Worm (Caenorhabditis elegans) whole organism, midembryonic: Measurements from ENCODE around the gene Y51A2A.4.
"Not testable (repeated sequence)": the region's sequence is repeated elsewhere in the genome, so short reads cannot be mapped to it uniquely, and the experiment has no call there.

Experiments used
- T22C8.4 ChIP-seq: fragments of 200-800 bp; sonication (Bioruptor generic); IDR thresholded peaks from 2 replicates; pipeline ENCODE4 v1.3.6; 2022; ENCODE audit warnings: missing genetic modification characterization, missing compliant biosample characterization
- cog-1 ChIP-seq: sonication (generic microtip); optimal IDR thresholded peaks from 2 replicates; lab custom pipeline; 2016; ENCODE audit warnings: missing genetic modification characterization, missing compliant biosample characterization
- flt-1 ChIP-seq: fragments of 200-800 bp; sonication (Bioruptor generic); IDR thresholded peaks from 2 replicates; pipeline ENCODE4 v1.3.6; 2022; ENCODE audit warnings: missing genetic modification characterization, missing compliant biosample characterization
- klf-2 ChIP-seq: fragments of 200-800 bp; sonication (Bioruptor generic); conservative IDR thresholded peaks from 2 replicates; pipeline ENCODE4 v1.3.6; 2022; ENCODE audit warnings: missing genetic modification reagents, missing genetic modification characterization, missing compliant biosample characterization
- med-1 ChIP-seq: sonication (generic microtip); optimal IDR thresholded peaks from 2 replicates; lab custom pipeline; 2017; ENCODE audit warnings: missing genetic modification characterization, mild to moderate bottlenecking, missing compliant biosample characterization, antibody characterized with exemption, missing genetic modification reagents; ENCODE audit not compliant: insufficient read depth
- ref-1 ChIP-seq: fragments of 200-800 bp; sonication (Bioruptor generic); conservative IDR thresholded peaks from 2 replicates; pipeline ENCODE4 v1.3.6; 2022; ENCODE audit warnings: missing genetic modification reagents, missing genetic modification characterization, missing compliant biosample characterization
- tab-1 ChIP-seq: fragments of 200-800 bp; sonication (Bioruptor generic); IDR thresholded peaks from 2 replicates; pipeline ENCODE4 v1.3.6; 2022; ENCODE audit warnings: missing genetic modification characterization, missing compliant biosample characterization
- ztf-23 ChIP-seq: fragments of 200-800 bp; sonication (Bioruptor generic); IDR thresholded peaks from 2 replicates; pipeline ENCODE4 v1.3.6; 2022; ENCODE audit warnings: missing genetic modification reagents, missing genetic modification characterization, missing compliant biosample characterization
- ztf-29 ChIP-seq: fragments of 200-800 bp; sonication (Bioruptor generic); IDR thresholded peaks from 2 replicates; pipeline ENCODE4 v1.3.6; 2022; ENCODE audit warnings: missing genetic modification reagents, missing genetic modification characterization, missing compliant biosample characterization

Y51A2A.4 gene

DNA sequence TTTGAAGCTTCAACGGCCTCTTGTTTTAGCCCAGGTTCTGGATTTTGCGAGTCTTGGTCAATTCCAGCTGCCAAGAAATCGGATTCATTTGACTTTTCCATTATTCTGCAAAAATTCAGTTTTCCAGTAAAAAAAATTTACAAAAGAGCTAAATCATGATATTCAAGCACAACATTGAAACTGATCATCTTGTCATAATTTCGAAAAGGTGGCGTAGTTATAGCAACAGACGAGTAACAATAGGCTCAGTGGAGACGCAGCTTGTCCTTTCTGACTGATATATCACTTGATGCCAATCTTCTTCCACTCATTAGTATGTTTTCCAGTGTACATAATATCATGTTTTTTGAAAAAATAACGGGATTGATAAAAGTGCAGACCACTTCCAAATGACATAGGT, 22.0 kb upstream of the Y51A2A.4 start, which contains the start of gene fbxa-213:
fbxa-213 (minus strand) TSS at position 101 of the 400 bp plus-strand sequence.
- no peak for TF ChIP-seq ref-1 (GFP tag; lab: Robert Waterston, UW)
- no peak for TF ChIP-seq cog-1 (tag; lab: Kevin White, UChicago)
- TF ChIP-seq ztf-29 (GFP tag; lab: Robert Waterston, UW): no peak
- TF ChIP-seq ztf-23: no peak
- no peak for TF ChIP-seq tab-1 (GFP tag; lab: Robert Waterston, UW)
- TF ChIP-seq T22C8.4 (GFP tag; lab: Robert Waterston, UW): no peak
- no peak for TF ChIP-seq klf-2
- no peak for TF ChIP-seq med-1 (GFP tag; lab: Kevin White, UChicago)
- TF ChIP-seq flt-1 (GFP tag; lab: Robert Waterston, UW): no peak

DNA sequence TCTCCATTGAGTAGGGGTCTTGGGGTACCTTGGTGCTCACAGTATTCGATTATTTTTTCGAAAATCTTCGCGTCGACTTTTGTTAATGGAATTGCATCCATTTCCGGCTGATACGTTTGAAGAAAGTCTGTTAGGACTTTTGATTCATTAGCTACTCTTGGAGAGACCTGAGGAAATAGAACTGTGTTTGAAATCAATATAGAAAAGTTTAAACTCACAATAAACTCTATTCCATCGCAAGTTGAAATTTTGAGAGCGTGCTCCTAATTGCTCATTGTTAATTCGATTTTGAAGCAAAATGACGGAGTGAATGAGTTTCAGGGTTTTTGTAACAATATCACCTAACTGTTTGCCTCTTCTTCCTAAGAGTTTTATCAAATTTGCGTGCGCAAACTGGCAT, 20.9 kb upstream of the Y51A2A.4 start, which contains the start of gene skr-6:
skr-6 (minus strand) TSS at position 101 of the 400 bp plus-strand sequence.
- no peak for TF ChIP-seq cog-1 (tag; lab: Kevin White, UChicago)
- TF ChIP-seq med-1 (GFP tag; lab: Kevin White, UChicago): no peak
- TF ChIP-seq ztf-29 (GFP tag; lab: Robert Waterston, UW): no peak
- no peak for TF ChIP-seq ref-1 (GFP tag; lab: Robert Waterston, UW)
- TF ChIP-seq flt-1 (GFP tag; lab: Robert Waterston, UW): no peak
- TF ChIP-seq T22C8.4 (GFP tag; lab: Robert Waterston, UW): no peak
- no peak for TF ChIP-seq tab-1 (GFP tag; lab: Robert Waterston, UW)
- no peak for TF ChIP-seq ztf-23

DNA sequence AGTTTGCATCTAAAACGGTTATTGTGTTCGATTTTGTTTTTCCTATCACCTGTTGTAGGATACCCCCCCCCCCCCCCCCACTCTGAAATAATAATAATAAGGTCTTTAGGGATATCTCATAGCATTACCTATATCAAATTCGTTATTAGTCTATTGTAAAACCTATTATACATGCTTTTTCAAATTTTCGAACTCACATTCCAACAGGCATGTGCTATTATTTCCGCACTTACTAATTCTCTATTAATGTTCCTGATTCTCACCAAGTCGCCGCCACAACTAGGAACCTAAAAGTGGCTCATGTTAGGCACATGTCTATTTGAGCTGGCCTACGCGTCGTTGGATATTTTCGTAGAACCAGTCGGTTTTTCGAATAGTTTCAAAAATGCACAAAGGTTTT, 20.3 kb upstream of the Y51A2A.4 start, which contains the start of gene Y37H2C.4:
Y37H2C.4 (plus strand) TSS at position 301 of the 400 bp plus-strand sequence.
- TF ChIP-seq ztf-29 (GFP tag; lab: Robert Waterston, UW) (no peak), klf-2 (no peak), ztf-23 (no peak), cog-1 (tag; lab: Kevin White, UChicago) (no peak), ref-1 (GFP tag; lab: Robert Waterston, UW) (no peak), tab-1 (GFP tag; lab: Robert Waterston, UW) (no peak), flt-1 (GFP tag; lab: Robert Waterston, UW) (no peak), T22C8.4 (GFP tag; lab: Robert Waterston, UW) (no peak), med-1 (GFP tag; lab: Kevin White, UChicago) (no peak)

DNA sequence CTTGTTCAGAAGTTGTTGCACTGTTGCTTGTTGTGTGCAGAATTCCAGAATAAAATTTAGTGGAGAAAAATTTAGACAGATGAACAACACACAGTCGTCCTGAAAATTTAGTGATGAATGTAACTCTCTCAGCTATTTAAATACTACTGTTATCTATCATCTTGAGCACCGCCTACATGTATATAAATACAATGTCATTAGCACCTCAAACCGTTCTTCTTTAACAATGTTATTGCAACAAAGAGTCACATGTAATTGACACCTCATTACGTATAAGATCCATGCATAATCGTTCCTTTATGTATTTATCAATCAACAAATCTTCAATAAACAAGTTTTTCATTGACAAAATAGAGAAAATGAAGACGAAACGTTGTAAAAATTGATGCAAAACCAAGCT, 10.0 kb upstream of the Y51A2A.4 start, which contains the start of gene Y51A2A.16:
Y51A2A.16 (minus strand) TSS at position 101 of the 400 bp plus-strand sequence.
- TF ChIP-seq med-1 (GFP tag; lab: Kevin White, UChicago) (no peak), tab-1 (GFP tag; lab: Robert Waterston, UW) (no peak), ref-1 (GFP tag; lab: Robert Waterston, UW) (no peak), ztf-23 (no peak), ztf-29 (GFP tag; lab: Robert Waterston, UW) (no peak), cog-1 (tag; lab: Kevin White, UChicago) (no peak), T22C8.4 (GFP tag; lab: Robert Waterston, UW) (no peak), klf-2 (no peak), flt-1 (GFP tag; lab: Robert Waterston, UW) (no peak)

DNA sequence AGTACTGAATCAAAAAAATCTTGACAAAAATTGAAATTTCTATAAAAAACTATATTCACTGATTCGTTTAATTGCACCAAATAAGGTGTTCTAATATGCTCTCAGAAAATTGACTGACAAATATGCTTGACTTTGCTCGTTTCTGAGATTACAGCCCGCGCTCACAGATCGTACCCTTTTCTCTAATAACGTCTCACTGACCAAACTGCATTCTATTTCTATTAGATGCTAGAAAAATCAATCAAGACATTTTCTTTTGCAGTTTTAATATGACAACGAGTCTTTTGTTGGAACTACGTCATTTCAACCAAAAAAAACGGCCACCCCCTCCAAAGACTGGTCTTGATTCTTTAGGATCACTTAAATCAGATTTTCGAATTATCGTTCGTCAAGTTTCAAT, 8.1 kb upstream of the Y51A2A.4 start, which contains the start of gene clec-247:
clec-247 (plus strand) TSS at position 301 of the 400 bp plus-strand sequence.
- no peak for TF ChIP-seq tab-1 (GFP tag; lab: Robert Waterston, UW)
- TF ChIP-seq ztf-23: no peak
- TF ChIP-seq cog-1 (tag; lab: Kevin White, UChicago): no peak
- no peak for TF ChIP-seq med-1 (GFP tag; lab: Kevin White, UChicago)
- TF ChIP-seq klf-2: no peak
- TF ChIP-seq ztf-29 (GFP tag; lab: Robert Waterston, UW): no peak

DNA sequence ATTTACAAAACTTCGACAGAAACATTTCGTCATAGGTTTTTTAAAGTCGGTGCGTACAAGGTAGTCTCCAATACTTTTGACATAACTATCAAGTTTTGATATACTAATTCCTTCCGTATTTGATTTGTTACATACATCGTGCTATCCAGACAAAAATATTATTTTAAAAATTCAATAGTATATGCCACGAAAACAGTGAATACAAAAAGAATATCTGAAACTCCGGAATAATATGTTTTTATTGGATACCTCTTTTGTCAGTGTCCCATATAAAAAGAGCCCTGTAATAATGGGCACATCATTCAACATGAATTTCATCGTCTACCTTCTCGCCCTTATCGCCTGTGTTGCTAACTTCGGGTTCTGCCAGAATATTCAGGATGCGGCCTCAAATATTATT, 1.6 kb downstream of the Y51A2A.4 start, which contains the start of gene Y51A2A.12:
Y51A2A.12 (plus strand) TSS at position 301 of the 400 bp plus-strand sequence.
- TF ChIP-seq klf-2 (no peak), cog-1 (tag; lab: Kevin White, UChicago) (no peak), med-1 (GFP tag; lab: Kevin White, UChicago) (no peak), ztf-29 (GFP tag; lab: Robert Waterston, UW) (no peak), tab-1 (GFP tag; lab: Robert Waterston, UW) (no peak), ref-1 (GFP tag; lab: Robert Waterston, UW) (no peak), ztf-23 (no peak), flt-1 (GFP tag; lab: Robert Waterston, UW) (no peak), T22C8.4 (GFP tag; lab: Robert Waterston, UW) (no peak)

DNA sequence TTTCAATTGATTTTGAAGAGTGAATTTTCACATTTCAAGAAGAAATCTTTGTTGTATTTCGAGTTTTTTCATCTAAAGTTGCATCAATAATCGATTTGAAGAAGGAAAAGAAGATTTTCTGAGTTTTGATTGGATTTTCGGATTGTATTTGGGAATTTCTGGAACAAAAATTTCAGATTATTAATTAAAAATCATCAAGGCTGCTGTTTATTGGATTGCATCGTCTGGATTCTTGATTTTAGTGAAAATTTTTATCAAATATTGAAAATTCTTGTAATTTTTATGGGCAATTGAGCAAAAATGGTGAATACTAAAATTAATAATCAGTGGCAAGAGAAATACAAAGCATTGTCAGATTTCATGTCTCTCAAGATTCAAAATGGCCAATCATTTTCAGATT, 7.8 kb downstream of the Y51A2A.4 start, which contains the start of gene Y51A2A.5:
Y51A2A.5 (plus strand) TSS at position 301 of the 400 bp plus-strand sequence.
- no peak for TF ChIP-seq ref-1 (GFP tag; lab: Robert Waterston, UW)
- no peak for TF ChIP-seq flt-1 (GFP tag; lab: Robert Waterston, UW)
- TF ChIP-seq tab-1 (GFP tag; lab: Robert Waterston, UW): no peak
- TF ChIP-seq ztf-29 (GFP tag; lab: Robert Waterston, UW): no peak
- no peak for TF ChIP-seq med-1 (GFP tag; lab: Kevin White, UChicago)
- no peak for TF ChIP-seq cog-1 (tag; lab: Kevin White, UChicago)
- no peak for TF ChIP-seq ztf-23

DNA sequence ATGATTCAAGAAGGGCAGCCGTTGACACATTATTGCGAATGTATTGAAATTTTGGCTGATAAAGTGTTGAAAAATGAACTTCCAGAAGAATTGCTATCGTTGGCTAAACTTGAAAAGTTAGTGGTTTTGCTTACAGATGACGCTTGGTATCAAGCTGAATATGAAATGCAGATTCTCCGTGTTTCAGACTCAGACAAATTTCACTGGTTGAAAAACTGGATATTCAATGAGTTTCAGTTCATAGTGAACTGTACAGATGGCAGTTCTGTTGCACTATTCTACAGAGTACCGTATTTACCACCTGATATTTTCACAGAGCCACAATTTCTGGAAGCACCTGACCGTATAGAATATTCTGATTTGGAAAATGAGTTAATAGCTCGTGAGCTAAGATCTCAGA, 8.6 kb downstream of the Y51A2A.4 start:
- TF ChIP-seq ztf-23 (no peak), tab-1 (GFP tag; lab: Robert Waterston, UW) (no peak), cog-1 (tag; lab: Kevin White, UChicago) (no peak), T22C8.4 (GFP tag; lab: Robert Waterston, UW) (no peak), med-1 (GFP tag; lab: Kevin White, UChicago) (no peak), ztf-29 (GFP tag; lab: Robert Waterston, UW) (no peak), flt-1 (GFP tag; lab: Robert Waterston, UW) (no peak), klf-2 (no peak), ref-1 (GFP tag; lab: Robert Waterston, UW) (no peak)

DNA sequence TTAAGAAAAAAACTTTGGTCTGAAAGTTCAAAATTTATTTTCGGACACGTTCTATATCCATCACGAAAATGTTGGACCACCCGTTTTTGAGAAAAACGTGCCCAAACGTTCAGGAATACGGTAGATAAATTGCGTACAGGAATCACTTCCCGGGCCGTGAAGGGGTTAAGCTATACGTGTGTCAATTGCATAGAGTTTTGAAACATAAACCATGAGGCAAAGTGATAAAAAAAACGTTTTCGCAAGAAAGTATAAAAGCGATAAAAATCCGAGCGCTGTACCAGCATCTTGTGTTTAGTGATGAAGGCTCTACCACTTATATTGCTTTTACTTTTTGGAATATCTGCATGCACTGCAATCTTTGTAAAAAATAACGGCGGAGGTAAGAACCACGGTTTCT, 11.7 kb downstream of the Y51A2A.4 start, which contains the start of gene Y51A2A.6:
Y51A2A.6 (plus strand) TSS at position 301 of the 400 bp plus-strand sequence.
- not testable (repeated sequence) for TF ChIP-seq ref-1, T22C8.4, flt-1 (GFP tag; lab: Robert Waterston, UW)
